Worm (Caenorhabditis elegans) whole organism, mixed stage, embryonic: ENCODE measurements around the gene F28F8.9.

Experiments used
- M03D4.4 ChIP-seq: sonication (generic microtip); optimal IDR thresholded peaks from 2 replicates; lab custom pipeline; 2017; ENCODE audit warnings: mild to moderate bottlenecking, missing genetic modification characterization, missing compliant biosample characterization
- bed-3 ChIP-seq: fragments of 200-800 bp; sonication (Bioruptor generic); optimal IDR thresholded peaks from 3 replicates; lab custom pipeline; 2018; ENCODE audit warnings: mild to moderate bottlenecking, missing genetic modification characterization, moderate library complexity, missing compliant biosample characterization
- blmp-1 ChIP-seq: fragments of 150-350 bp; optimal IDR thresholded peaks from 2 replicates; lab custom pipeline; 2014; ENCODE audit warnings: missing biosample characterization, missing genetic modification characterization
- ceh-39 ChIP-seq: fragments of 150-350 bp; optimal IDR thresholded peaks from 2 replicates; lab custom pipeline; 2014; ENCODE audit warnings: missing biosample characterization, missing genetic modification characterization
- ceh-43 ChIP-seq: fragments of 200-800 bp; sonication (Bioruptor generic); optimal IDR thresholded peaks from 2 replicates; lab custom pipeline; 2018; ENCODE audit warnings: mild to moderate bottlenecking, missing genetic modification characterization, moderate library complexity, missing compliant biosample characterization
- ceh-83 ChIP-seq: fragments of 200-800 bp; sonication (Bioruptor generic); optimal IDR thresholded peaks from 2 replicates; lab custom pipeline; 2018; ENCODE audit warnings: mild to moderate bottlenecking, missing genetic modification characterization, missing compliant biosample characterization
- ces-1 ChIP-seq: fragments of 150-350 bp; optimal IDR thresholded peaks from 2 replicates; lab custom pipeline; 2014; ENCODE audit warnings: missing biosample characterization, missing genetic modification reagents, missing genetic modification characterization
- cnd-1 ChIP-seq: fragments of 200-800 bp; sonication (Bioruptor generic); optimal IDR thresholded peaks from 2 replicates; lab custom pipeline; 2018; ENCODE audit warnings: mild to moderate bottlenecking, missing genetic modification characterization, missing compliant biosample characterization
- drap-1 ChIP-seq: fragments of 200-800 bp; sonication (Bioruptor generic); optimal IDR thresholded peaks from 3 replicates; lab custom pipeline; 2018; ENCODE audit warnings: mild to moderate bottlenecking, missing genetic modification characterization, missing compliant biosample characterization
- elt-1 ChIP-seq: sonication (generic microtip); optimal IDR thresholded peaks from 2 replicates; lab custom pipeline; 2017; ENCODE audit warnings: missing genetic modification characterization, mild to moderate bottlenecking, missing compliant biosample characterization, antibody characterized with exemption, moderate library complexity, borderline replicate concordance; ENCODE audit not compliant: insufficient read depth
- elt-3 ChIP-seq: fragments of 150-350 bp; optimal IDR thresholded peaks from 2 replicates; lab custom pipeline; 2014; ENCODE audit warnings: missing biosample characterization, missing genetic modification characterization
- flh-1 ChIP-seq: fragments of 200-800 bp; sonication (Bioruptor generic); optimal IDR thresholded peaks from 2 replicates; lab custom pipeline; 2018; ENCODE audit warnings: mild to moderate bottlenecking, missing genetic modification characterization, moderate library complexity, missing compliant biosample characterization
- ham-2 ChIP-seq: fragments of 200-800 bp; sonication (Bioruptor generic); optimal IDR thresholded peaks from 2 replicates; lab custom pipeline; 2018; ENCODE audit warnings: mild to moderate bottlenecking, missing genetic modification characterization, missing compliant biosample characterization
- hlh-1 ChIP-seq: fragments of 150-350 bp; optimal IDR thresholded peaks from 2 replicates; lab custom pipeline; 2014; ENCODE audit warnings: missing biosample characterization, missing genetic modification reagents, missing genetic modification characterization
- lin-13 ChIP-seq: fragments of 150-350 bp; optimal IDR thresholded peaks from 2 replicates; lab custom pipeline; 2014; ENCODE audit warnings: missing biosample characterization, missing genetic modification characterization
- lin-32 ChIP-seq: fragments of 200-800 bp; sonication (Bioruptor generic); optimal IDR thresholded peaks from 2 replicates; lab custom pipeline; 2018; ENCODE audit warnings: mild to moderate bottlenecking, missing genetic modification characterization, missing compliant biosample characterization
- mls-2 ChIP-seq: sonication (generic microtip); optimal IDR thresholded peaks from 2 replicates; lab custom pipeline; 2016; ENCODE audit warnings: mild to moderate bottlenecking, missing genetic modification characterization, moderate library complexity, missing compliant biosample characterization
- nhr-12 ChIP-seq: fragments of 150-350 bp; optimal IDR thresholded peaks from 2 replicates; lab custom pipeline; 2014; ENCODE audit warnings: missing biosample characterization, missing genetic modification characterization
- nhr-2 ChIP-seq: fragments of 150-350 bp; optimal IDR thresholded peaks from 2 replicates; lab custom pipeline; 2014; ENCODE audit warnings: missing biosample characterization, missing genetic modification characterization
- nhr-237 ChIP-seq: fragments of 150-350 bp; optimal IDR thresholded peaks from 2 replicates; lab custom pipeline; 2014; ENCODE audit warnings: missing biosample characterization, missing genetic modification characterization
- nhr-76 ChIP-seq: sonication (generic microtip); optimal IDR thresholded peaks from 2 replicates; lab custom pipeline; 2017; ENCODE audit warnings: missing biosample characterization, missing genetic modification characterization
- pha-4 ChIP-seq: fragments of 150-350 bp; optimal IDR thresholded peaks from 2 replicates; lab custom pipeline; 2018; ENCODE audit warnings: missing biosample characterization, missing genetic modification reagents, missing genetic modification characterization
- sem-2 ChIP-seq: fragments of 200-800 bp; sonication (Bioruptor generic); optimal IDR thresholded peaks from 2 replicates; lab custom pipeline; 2018; ENCODE audit warnings: mild to moderate bottlenecking, missing genetic modification characterization, missing compliant biosample characterization
- snpc-4 ChIP-seq: fragments of 150-350 bp; optimal IDR thresholded peaks from 2 replicates; lab custom pipeline; 2014; ENCODE audit warnings: missing biosample characterization, missing genetic modification characterization
- sptf-1 ChIP-seq: sonication (generic microtip); optimal IDR thresholded peaks from 2 replicates; lab custom pipeline; 2017; ENCODE audit warnings: mild to moderate bottlenecking, missing genetic modification characterization, moderate library complexity, missing compliant biosample characterization
- tbx-8 ChIP-seq: fragments of 200-800 bp; sonication (Bioruptor generic); optimal IDR thresholded peaks from 2 replicates; lab custom pipeline; 2018; ENCODE audit warnings: mild to moderate bottlenecking, missing genetic modification characterization, moderate library complexity, missing compliant biosample characterization
- unc-120 ChIP-seq: sonication (generic microtip); optimal IDR thresholded peaks from 2 replicates; lab custom pipeline; 2017; ENCODE audit warnings: missing genetic modification characterization, missing compliant biosample characterization; ENCODE audit not compliant: poor library complexity, severe bottlenecking
- unc-39 ChIP-seq: fragments of 150-350 bp; optimal IDR thresholded peaks from 2 replicates; lab custom pipeline; 2014; ENCODE audit warnings: missing biosample characterization, missing genetic modification characterization
- unc-62 ChIP-seq: fragments of 150-350 bp; optimal IDR thresholded peaks from 2 replicates; lab custom pipeline; 2014; ENCODE audit warnings: missing biosample characterization, missing genetic modification reagents, missing genetic modification characterization
- zip-8 ChIP-seq: fragments of 150-350 bp; optimal IDR thresholded peaks from 2 replicates; lab custom pipeline; 2014; ENCODE audit warnings: missing biosample characterization, missing genetic modification characterization
- ztf-11 ChIP-seq: fragments of 150-350 bp; optimal IDR thresholded peaks from 2 replicates; lab custom pipeline; 2014; ENCODE audit warnings: missing biosample characterization, missing genetic modification characterization

F28F8.9 gene

ce11 chrV:15562541-15562940 lies 15.9 kb downstream of the F28F8.9 start:
- TF ChIP-seq drap-1 (GFP tag; lab: Kevin White, UChicago): no peak
- TF ChIP-seq nhr-12 (tag; lab: Kevin White, UChicago): no peak
- no peak for TF ChIP-seq ceh-83 (GFP tag; lab: Kevin White, UChicago)
- TF ChIP-seq nhr-237 (tag; lab: Kevin White, UChicago): no peak
- no peak for TF ChIP-seq lin-13
- TF ChIP-seq nhr-76 (tag; lab: Kevin White, UChicago): no peak
- no peak for TF ChIP-seq ztf-11 (tag; lab: Kevin White, UChicago)
- TF ChIP-seq nhr-2 (tag; lab: Kevin White, UChicago): no peak
- no peak for TF ChIP-seq blmp-1 (tag; lab: Kevin White, UChicago)
- no peak for TF ChIP-seq lin-32 (GFP tag; lab: Kevin White, UChicago)
- TF ChIP-seq ham-2 (GFP tag; lab: Kevin White, UChicago): no peak
- no peak for TF ChIP-seq elt-1
- no peak for TF ChIP-seq unc-39
- no peak for TF ChIP-seq cnd-1 (tag; lab: Kevin White, UChicago)
- no peak for TF ChIP-seq bed-3 (GFP tag; lab: Kevin White, UChicago)
- no peak for TF ChIP-seq zip-8 (tag; lab: Kevin White, UChicago)
- no peak for TF ChIP-seq sem-2 (GFP tag; lab: Kevin White, UChicago)
- TF ChIP-seq unc-62 (GFP tag; lab: Kevin White, UChicago): no peak
- TF ChIP-seq snpc-4 (tag; lab: Kevin White, UChicago): no peak
- TF ChIP-seq flh-1 (GFP tag; lab: Kevin White, UChicago): no peak

- TF ChIP-seq tbx-8: no peak
Measured at ce11 chrV:15559729-15560128, 18.7 kb downstream of the F28F8.9 start.

- TF ChIP-seq ces-1 (no peak), bed-3 (GFP tag; lab: Kevin White, UChicago) (no peak), nhr-76 (tag; lab: Kevin White, UChicago) (no peak), ztf-11 (tag; lab: Kevin White, UChicago) (no peak), elt-1 (no peak), unc-62 (GFP tag; lab: Kevin White, UChicago) (no peak), elt-3 (no peak), ceh-83 (GFP tag; lab: Kevin White, UChicago) (no peak), zip-8 (tag; lab: Kevin White, UChicago) (no peak), ceh-39 (tag; lab: Kevin White, UChicago) (no peak), cnd-1 (tag; lab: Kevin White, UChicago) (no peak), lin-13 (no peak), ham-2 (GFP tag; lab: Kevin White, UChicago) (no peak), mls-2 (no peak), pha-4 (tag; lab: Kevin White, UChicago) (no peak), drap-1 (GFP tag; lab: Kevin White, UChicago) (no peak), ceh-43 (GFP tag; lab: Kevin White, UChicago) (no peak), blmp-1 (tag; lab: Kevin White, UChicago) (no peak), flh-1 (GFP tag; lab: Kevin White, UChicago) (no peak), tbx-8 (no peak)
Measured at ce11 chrV:15559047-15559446, 19.4 kb downstream of the F28F8.9 start, which contains the start of gene acr-18. Gene acr-18, minus strand, starts transcription at chrV:15559147.

DNA sequence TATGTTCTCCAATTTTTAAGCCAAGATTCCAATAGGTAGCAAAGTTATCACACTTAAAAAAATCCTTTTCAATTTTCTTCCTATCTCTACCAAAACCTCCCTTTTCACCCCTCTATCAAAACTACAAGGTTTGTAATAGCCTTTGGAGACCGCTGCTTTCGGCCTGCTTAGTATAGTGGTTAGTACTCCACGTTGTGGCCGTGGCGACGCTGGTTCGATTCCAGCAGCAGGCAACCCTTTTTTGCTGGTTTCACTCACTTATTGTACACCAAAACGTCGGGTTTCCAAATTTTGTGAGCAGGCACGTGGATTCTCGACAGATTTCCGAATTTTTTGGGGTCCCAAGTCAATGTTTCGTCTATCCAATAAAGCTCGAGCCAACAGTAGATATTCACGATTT lies 24.6 kb downstream of the F28F8.9 start:
- TF ChIP-seq lin-32 (GFP tag; lab: Kevin White, UChicago) (peak; percentile 15), M03D4.4 (peak; percentile 55), sptf-1 (tag; lab: Kevin White, UChicago) (peak; percentile 69), bed-3 (GFP tag; lab: Kevin White, UChicago) (peak; percentile 41), elt-3 (no peak), flh-1 (GFP tag; lab: Kevin White, UChicago) (no peak), ceh-43 (GFP tag; lab: Kevin White, UChicago) (no peak), ceh-39 (tag; lab: Kevin White, UChicago) (no peak), ham-2 (GFP tag; lab: Kevin White, UChicago) (peak; percentile 15), cnd-1 (tag; lab: Kevin White, UChicago) (peak; percentile 51), sem-2 (GFP tag; lab: Kevin White, UChicago) (peak; percentile 27), drap-1 (GFP tag; lab: Kevin White, UChicago) (peak; percentile 83), hlh-1 (peak; percentile 18), ztf-11 (tag; lab: Kevin White, UChicago) (no peak), lin-13 (no peak), unc-120 (tag; lab: Kevin White, UChicago) (no peak), nhr-12 (tag; lab: Kevin White, UChicago) (no peak), mls-2 (peak; percentile 38)
- TF ChIP-seq, all 35 proteins: peak for 10
